Fruit fly (Drosophila melanogaster) whole organism, embryonic: ENCODE data around the gene Syx18.

Experiments used
- CG10147 ChIP-seq: fragments of 200-800 bp; sonication (Bioruptor generic); optimal IDR thresholded peaks from 2 replicates; lab custom pipeline; 2019; ENCODE audit warnings: missing biosample characterization, mild to moderate bottlenecking, missing genetic modification characterization, moderate library complexity
- CG10209 ChIP-seq: fragments of 200-800 bp; sonication (Bioruptor generic); optimal IDR thresholded peaks from 3 replicates; lab custom pipeline; 2017; ENCODE audit warnings: missing biosample characterization, mild to moderate bottlenecking, missing genetic modification characterization, missing genetic modification reagents
- CG12659 ChIP-seq: fragments of 200-800 bp; sonication (Bioruptor generic); optimal IDR thresholded peaks from 3 replicates; lab custom pipeline; 2017; ENCODE audit warnings: mild to moderate bottlenecking, missing biosample characterization, missing genetic modification reagents, missing genetic modification characterization
- CG15514 ChIP-seq: fragments of 200-800 bp; sonication (Bioruptor generic); optimal IDR thresholded peaks from 3 replicates; lab custom pipeline; 2017; ENCODE audit warnings: missing biosample characterization, missing genetic modification characterization, mild to moderate bottlenecking, moderate library complexity, missing genetic modification reagents
- CG1647 ChIP-seq: fragments of 200-800 bp; sonication (Bioruptor generic); optimal IDR thresholded peaks from 3 replicates; lab custom pipeline; 2016; ENCODE audit warnings: missing biosample characterization, missing genetic modification characterization
- CG16813 ChIP-seq: fragments of 200-800 bp; sonication (Bioruptor generic); IDR thresholded peaks from 3 replicates; pipeline ENCODE4 v1.3.6; 2022; ENCODE audit warnings: missing biosample characterization, missing genetic modification characterization; ENCODE audit not compliant: partially characterized antibody
- CG17361 ChIP-seq: fragments of 200-800 bp; sonication (Bioruptor generic); IDR thresholded peaks from 3 replicates; pipeline ENCODE4 v1.3.6; 2022; ENCODE audit warnings: missing biosample characterization, missing genetic modification characterization
- CG2116 ChIP-seq: fragments of 200-800 bp; sonication (Bioruptor generic); optimal IDR thresholded peaks from 3 replicates; lab custom pipeline; 2018; ENCODE audit warnings: missing biosample characterization, mild to moderate bottlenecking, missing genetic modification characterization
- CG2678 ChIP-seq: fragments of 200-800 bp; sonication (Bioruptor generic); optimal IDR thresholded peaks from 3 replicates; lab custom pipeline; 2019; ENCODE audit warnings: missing biosample characterization, mild to moderate bottlenecking, missing genetic modification characterization, moderate library complexity
- CG31224 ChIP-seq: fragments of 200-800 bp; sonication (Bioruptor generic); IDR thresholded peaks from 2 replicates; pipeline ENCODE4 v1.3.6; 2022; ENCODE audit warnings: missing biosample characterization, missing genetic modification characterization
- CG5180 ChIP-seq: fragments of 200-800 bp; sonication (Bioruptor generic); optimal IDR thresholded peaks from 3 replicates; lab custom pipeline; 2017; ENCODE audit warnings: missing biosample characterization, missing genetic modification characterization, mild to moderate bottlenecking, moderate library complexity, missing genetic modification reagents
- CG9437 ChIP-seq: fragments of 200-800 bp; sonication (Bioruptor generic); optimal IDR thresholded peaks from 2 replicates; lab custom pipeline; 2018; ENCODE audit warnings: missing biosample characterization, mild to moderate bottlenecking, missing genetic modification characterization
- CHES-1-like ChIP-seq: fragments of 200-800 bp; sonication (Bioruptor generic); optimal IDR thresholded peaks from 2 replicates; lab custom pipeline; 2016; ENCODE audit warnings: missing biosample characterization, missing genetic modification characterization
- CkIIα-i1 ChIP-seq: fragments of 200-800 bp; sonication (Bioruptor generic); IDR thresholded peaks from 2 replicates; pipeline ENCODE4 v1.3.6; 2022; ENCODE audit warnings: missing biosample characterization, missing genetic modification characterization
- Dip2 ChIP-seq: fragments of 200-800 bp; sonication (Bioruptor generic); IDR thresholded peaks from 2 replicates; pipeline ENCODE4 v1.3.6; 2022; ENCODE audit warnings: missing biosample characterization, missing genetic modification characterization
- Dll ChIP-seq: fragments of 200-800 bp; sonication (Bioruptor generic); IDR thresholded peaks from 4 replicates; pipeline ENCODE4 v1.3.6; 2022; ENCODE audit warnings: missing biosample characterization, missing genetic modification characterization; ENCODE audit not compliant: partially characterized antibody
- Elba2 ChIP-seq: fragments of 200-800 bp; sonication (Bioruptor generic); optimal IDR thresholded peaks from 3 replicates; lab custom pipeline; 2016; ENCODE audit warnings: missing biosample characterization, missing genetic modification characterization
- Fer3 ChIP-seq: fragments of 200-800 bp; sonication (Bioruptor generic); optimal IDR thresholded peaks from 2 replicates; lab custom pipeline; 2018; ENCODE audit warnings: missing biosample characterization, mild to moderate bottlenecking, missing genetic modification characterization, moderate library complexity
- GATAe ChIP-seq: fragments of 200-800 bp; sonication (Bioruptor generic); conservative IDR thresholded peaks from 2 replicates; pipeline ENCODE4 v1.3.6; 2022; ENCODE audit warnings: missing biosample characterization, missing genetic modification characterization
- HmgD ChIP-seq: fragments of 200-800 bp; sonication (Bioruptor generic); optimal IDR thresholded peaks from 3 replicates; lab custom pipeline; 2016; ENCODE audit warnings: missing biosample characterization, missing genetic modification characterization
- Med ChIP-seq: fragments of 200-800 bp; sonication (Bioruptor generic); peaks from one replicate; lab custom pipeline; 2016; ENCODE audit warnings: missing biosample characterization, missing genetic modification characterization, mild to moderate bottlenecking, inconsistent platforms, moderate library complexity
- NFAT ChIP-seq: fragments of 200-800 bp; sonication (Bioruptor generic); IDR thresholded peaks from 2 replicates; pipeline ENCODE4 v1.3.6; 2022; ENCODE audit warnings: missing biosample characterization, missing genetic modification characterization
- NfI ChIP-seq: fragments of 200-800 bp; sonication (Bioruptor generic); optimal IDR thresholded peaks from 3 replicates; lab custom pipeline; 2018; ENCODE audit warnings: missing biosample characterization, mild to moderate bottlenecking, missing genetic modification characterization, moderate library complexity
- Opbp ChIP-seq: fragments of 200-800 bp; sonication (Bioruptor generic); IDR thresholded peaks from 3 replicates; pipeline ENCODE4 v1.3.6; 2022; ENCODE audit warnings: missing biosample characterization, missing genetic modification characterization; ENCODE audit not compliant: partially characterized antibody
- Ravus ChIP-seq: fragments of 200-800 bp; sonication (Bioruptor generic); IDR thresholded peaks from 2 replicates; pipeline ENCODE4 v1.3.6; 2022; ENCODE audit warnings: missing biosample characterization, missing genetic modification characterization
- YL-1 ChIP-seq: fragments of 200-800 bp; sonication (Bioruptor generic); optimal IDR thresholded peaks from 3 replicates; lab custom pipeline; 2017; ENCODE audit warnings: missing biosample characterization, mild to moderate bottlenecking, missing genetic modification characterization
- abd-A ChIP-seq: fragments of 200-800 bp; sonication (Bioruptor generic); optimal IDR thresholded peaks from 3 replicates; lab custom pipeline; 2019; ENCODE audit warnings: missing biosample characterization, mild to moderate bottlenecking, missing genetic modification characterization, moderate library complexity
- cad ChIP-seq: fragments of >200 bp; optimal IDR thresholded peaks from 2 replicates; lab custom pipeline; 2017; ENCODE audit warnings: missing biosample characterization, missing genetic modification characterization
- cato ChIP-seq: fragments of 200-800 bp; sonication (Bioruptor generic); optimal IDR thresholded peaks from 2 replicates; lab custom pipeline; 2016; ENCODE audit warnings: missing biosample characterization, missing genetic modification characterization, borderline replicate concordance
- chn ChIP-seq: fragments of 200-800 bp; sonication (Bioruptor generic); optimal IDR thresholded peaks from 2 replicates; lab custom pipeline; 2016; ENCODE audit warnings: missing biosample characterization, missing genetic modification characterization
- crp ChIP-seq, 2 experiments: fragments of 200-800 bp; sonication (Bioruptor generic); optimal IDR thresholded peaks; 2 replicates in 1 of 2; 3 replicates in 1 of 2; lab custom pipeline; 2017; ENCODE audit warnings: missing biosample characterization in 2 of 2, missing genetic modification characterization in 2 of 2, mild to moderate bottlenecking in 1 of 2, moderate library complexity in 1 of 2
- fd102C ChIP-seq: fragments of 200-800 bp; sonication (Bioruptor generic); optimal IDR thresholded peaks from 2 replicates; lab custom pipeline; 2018; ENCODE audit warnings: missing biosample characterization, mild to moderate bottlenecking, missing genetic modification characterization, moderate library complexity
- fd3F ChIP-seq: fragments of 200-800 bp; sonication (Bioruptor generic); optimal IDR thresholded peaks from 2 replicates; lab custom pipeline; 2018; ENCODE audit warnings: missing biosample characterization, mild to moderate bottlenecking, missing genetic modification characterization, moderate library complexity
- fu2 ChIP-seq: fragments of 200-800 bp; sonication (Bioruptor generic); optimal IDR thresholded peaks from 2 replicates; lab custom pipeline; 2016; ENCODE audit warnings: missing biosample characterization, missing genetic modification characterization
- gfzf ChIP-seq: fragments of 200-800 bp; sonication (Bioruptor generic); optimal IDR thresholded peaks from 2 replicates; lab custom pipeline; 2016; ENCODE audit warnings: missing biosample characterization, mild to moderate bottlenecking, missing genetic modification characterization, moderate library complexity
- hb ChIP-seq: fragments of 200-800 bp; sonication (Bioruptor generic); IDR thresholded peaks from 3 replicates; pipeline ENCODE4 v1.3.6; 2022; ENCODE audit warnings: missing biosample characterization, missing genetic modification characterization; ENCODE audit not compliant: partially characterized antibody
- hth ChIP-seq: fragments of >200 bp; optimal IDR thresholded peaks from 2 replicates; lab custom pipeline; 2017; ENCODE audit warnings: inconsistent platforms
- inv ChIP-seq: fragments of 200-800 bp; sonication (Bioruptor generic); IDR thresholded peaks from 2 replicates; pipeline ENCODE4 v1.3.6; 2022; ENCODE audit warnings: missing biosample characterization, missing genetic modification characterization; ENCODE audit not compliant: partially characterized antibody
- jigr1 ChIP-seq: fragments of 200-800 bp; sonication (Bioruptor generic); IDR thresholded peaks from 3 replicates; pipeline ENCODE4 v1.3.6; 2022; ENCODE audit warnings: missing biosample characterization, missing genetic modification characterization
- kah ChIP-seq: fragments of 200-800 bp; sonication (Bioruptor generic); optimal IDR thresholded peaks from 2 replicates; lab custom pipeline; 2018; ENCODE audit warnings: missing biosample characterization, mild to moderate bottlenecking, missing genetic modification characterization
- lbe ChIP-seq: fragments of 200-800 bp; sonication (Bioruptor generic); optimal IDR thresholded peaks from 2 replicates; lab custom pipeline; 2016; ENCODE audit warnings: missing biosample characterization, mild to moderate bottlenecking, missing genetic modification characterization
- pho ChIP-seq: fragments of 200-800 bp; sonication (Bioruptor generic); optimal IDR thresholded peaks from 2 replicates; lab custom pipeline; 2016; ENCODE audit warnings: missing biosample characterization, missing genetic modification characterization
- phol ChIP-seq: fragments of 200-800 bp; sonication (Bioruptor generic); optimal IDR thresholded peaks from 3 replicates; lab custom pipeline; 2018; ENCODE audit warnings: missing biosample characterization, mild to moderate bottlenecking, missing genetic modification characterization, moderate library complexity
- run ChIP-seq: fragments of 200-800 bp; sonication (Bioruptor generic); optimal IDR thresholded peaks from 3 replicates; lab custom pipeline; 2018; ENCODE audit warnings: missing biosample characterization, mild to moderate bottlenecking, missing genetic modification characterization
- sens-2 ChIP-seq: fragments of 200-800 bp; sonication (Bioruptor generic); IDR thresholded peaks from 2 replicates; pipeline ENCODE4 v1.3.6; 2022; ENCODE audit warnings: missing biosample characterization, missing genetic modification characterization
- slbo ChIP-seq: fragments of 200-800 bp; sonication (Bioruptor generic); IDR thresholded peaks from 2 replicates; pipeline ENCODE4 v1.3.6; 2022; ENCODE audit warnings: missing biosample characterization, missing genetic modification characterization
- stwl ChIP-seq: fragments of 200-800 bp; sonication (Bioruptor generic); optimal IDR thresholded peaks from 3 replicates; lab custom pipeline; 2018; ENCODE audit warnings: missing biosample characterization, mild to moderate bottlenecking, missing genetic modification characterization, moderate library complexity
- trem ChIP-seq: fragments of 200-800 bp; optimal IDR thresholded peaks from 3 replicates; lab custom pipeline; 2019; ENCODE audit warnings: missing biosample characterization, mild to moderate bottlenecking, missing genetic modification characterization, moderate library complexity
- zen2 ChIP-seq: fragments of 200-800 bp; sonication (Bioruptor generic); IDR thresholded peaks from 3 replicates; pipeline ENCODE4 v1.3.6; 2022; ENCODE audit warnings: missing biosample characterization, missing genetic modification characterization; ENCODE audit not compliant: partially characterized antibody
- zfh2 ChIP-seq: fragments of 200-800 bp; sonication (Bioruptor generic); optimal IDR thresholded peaks from 2 replicates; lab custom pipeline; 2016; ENCODE audit warnings: missing biosample characterization, missing genetic modification characterization

The Syx18 gene

DNA sequence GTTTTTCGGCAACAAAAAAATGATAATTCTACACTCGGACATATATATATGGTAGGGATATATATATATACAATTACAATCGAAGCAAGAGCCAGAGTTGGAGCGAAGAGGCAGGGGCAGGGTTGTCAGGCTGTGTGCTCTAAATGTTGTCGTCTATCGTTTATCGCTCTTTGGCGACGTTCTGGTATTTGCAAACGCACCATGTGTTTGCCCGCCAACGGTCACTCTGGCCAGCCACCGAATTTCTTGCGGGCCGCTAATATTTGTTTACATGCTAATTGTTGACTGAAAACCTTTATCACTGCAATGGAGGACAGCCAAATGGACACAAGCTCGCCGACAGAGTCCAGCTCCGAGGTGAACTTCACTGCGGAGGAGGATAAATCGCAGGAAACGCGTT is 24.6 kb upstream of the Syx18 start, which contains the start of the genes puf and ash2 (continued):
- no peak for TF ChIP-seq CG17361 (GFP tag; lab: Robert Waterston, UW)
- no peak for TF ChIP-seq hth (lab: Kevin White, UChicago)
- TF ChIP-seq CG16813 (GFP tag; lab: Robert Waterston, UW) = peak; percentile 51; the same call in 1 of the 3 replicates
- TF ChIP-seq CG12659 (GFP tag; lab: Kevin White, UChicago) = peak; percentile 71
- peak; percentile 92 for TF ChIP-seq stwl (tag; lab: Kevin White, UChicago)
- no peak for TF ChIP-seq Fer3 (tag; lab: Kevin White, UChicago)
- peak; percentile 73 for TF ChIP-seq CG15514
- TF ChIP-seq CG31224 (GFP tag; lab: Robert Waterston, UW) = no peak
- peak; percentile 53 for TF ChIP-seq trem (tag; lab: Kevin White, UChicago)
- TF ChIP-seq chn (GFP tag; lab: Kevin White, UChicago) = no peak
- no peak for TF ChIP-seq abd-A (tag; lab: Kevin White, UChicago)
- TF ChIP-seq Opbp = peak; percentile 69
- peak; percentile 33 for TF ChIP-seq HmgD
- no peak for TF ChIP-seq fd102C
- TF ChIP-seq jigr1 = no peak
- no peak for TF ChIP-seq CG2678 (tag; lab: Kevin White, UChicago)
- TF ChIP-seq hb (GFP tag; lab: Robert Waterston, UW) = no peak; the same call in 2 of the 3 replicates
- TF ChIP-seq Dll (GFP tag; lab: Robert Waterston, UW) = peak; percentile 55; the same call in 3 of the 4 replicates
- no peak for TF ChIP-seq inv (GFP tag; lab: Robert Waterston, UW)
- TF ChIP-seq Ravus (GFP tag; lab: Robert Waterston, UW) = no peak
- TF ChIP-seq kah (GFP tag; lab: Kevin White, UChicago) = peak; percentile 14
- peak; percentile 31 for TF ChIP-seq phol
- no peak for TF ChIP-seq cad
- peak in 1 of 2 experiments; percentile 73 for TF ChIP-seq crp (GFP tag; optimal IDR thresholded peaks at IDR 0.05; lab: Kevin White, UChicago)
- TF ChIP-seq CG10147 = no peak
- TF ChIP-seq fd3F (GFP tag; lab: Kevin White, UChicago) = no peak
- TF ChIP-seq lbe (GFP tag; lab: Kevin White, UChicago) = no peak
- no peak for TF ChIP-seq pho
- no peak for TF ChIP-seq GATAe (GFP tag; lab: Robert Waterston, UW)
- no peak for TF ChIP-seq CG10209
- TF ChIP-seq CHES-1-like (GFP tag; lab: Kevin White, UChicago) = peak; percentile 64
- TF ChIP-seq zen2 (GFP tag; lab: Robert Waterston, UW) = peak; percentile 63; the same call in 1 of the 3 replicates
- TF ChIP-seq YL-1 (GFP tag; lab: Kevin White, UChicago) = peak; percentile 83
- peak; percentile 34 for TF ChIP-seq Elba2 (GFP tag; lab: Kevin White, UChicago)
- TF ChIP-seq CG5180 (GFP tag; lab: Kevin White, UChicago) = no peak
- no peak for TF ChIP-seq fu2 (GFP tag; lab: Kevin White, UChicago)
- no peak for TF ChIP-seq zfh2 (GFP tag; lab: Kevin White, UChicago)
- no peak for TF ChIP-seq run
- peak; percentile 86 for TF ChIP-seq CG2116 (GFP tag; lab: Kevin White, UChicago)
- peak; percentile 86 for TF ChIP-seq Med (GFP tag; lab: Kevin White, UChicago)
- peak; percentile 22; the same call in 1 of the 2 replicates for TF ChIP-seq slbo (GFP tag; lab: Robert Waterston, UW)
- TF ChIP-seq NFAT (GFP tag; lab: Robert Waterston, UW) = no peak
- TF ChIP-seq Dip2 = no peak
- TF ChIP-seq gfzf (GFP tag; lab: Kevin White, UChicago) = peak; percentile 82
- TF ChIP-seq sens-2 (GFP tag; lab: Robert Waterston, UW) = no peak
- no peak for TF ChIP-seq CG1647 (GFP tag; lab: Kevin White, UChicago)
- no peak for TF ChIP-seq CG9437
- TF ChIP-seq CkIIα-i1 (GFP tag; lab: Robert Waterston, UW) = no peak
- TF ChIP-seq NfI (GFP tag; lab: Kevin White, UChicago) = no peak
- no peak for TF ChIP-seq cato (GFP tag; lab: Kevin White, UChicago)
